Fruit fly (Drosophila melanogaster): ENCODE data around the gene CG11668.

- TF ChIP-seq Hnf4 (GFP tag; optimal IDR thresholded peaks at IDR 0.05): no peak
- TF ChIP-seq pan (optimal IDR thresholded peaks at IDR 0.05): no peak
- TF ChIP-seq CrebA (GFP tag; optimal IDR thresholded peaks at IDR 0.05; ENCODE audit: borderline replicate concordance): no peak
- TF ChIP-seq dsf (GFP tag; optimal IDR thresholded peaks at IDR 0.05; ENCODE audit: borderline replicate concordance): no peak
- TF ChIP-seq tai (GFP tag; optimal IDR thresholded peaks at IDR 0.05): no peak
- TF ChIP-seq h (GFP tag; optimal IDR thresholded peaks at IDR 0.05): no peak
- no peak for TF ChIP-seq rgr (GFP tag; optimal IDR thresholded peaks at IDR 0.05)
- TF ChIP-seq usp (GFP tag; optimal IDR thresholded peaks at IDR 0.05): no peak
- no peak for TF ChIP-seq psq (GFP tag; optimal IDR thresholded peaks at IDR 0.05)
Observed at dm6 chr3R:12995047-12995446, 43.1 kb upstream of the CG11668 start, which contains the start of gene yellow-f2.

Measured in whole organism, wandering third instar larva.